Worm (Caenorhabditis elegans) whole organism, late embryonic: ENCODE data around the gene F35H12.1.

ENCODE experiments used
- K02D7.2 ChIP-seq: sonication (generic microtip); optimal IDR thresholded peaks from 2 replicates; lab custom pipeline; 2017; ENCODE audit warnings: mild to moderate bottlenecking, missing genetic modification characterization, missing compliant biosample characterization
- K09A11.1 ChIP-seq: sonication (generic microtip); optimal IDR thresholded peaks from 2 replicates; lab custom pipeline; 2017; ENCODE audit warnings: antibody characterized with exemption, mild to moderate bottlenecking, missing genetic modification characterization, missing compliant biosample characterization; ENCODE audit not compliant: insufficient read depth
- T23F11.4 ChIP-seq: fragments of 200-800 bp; sonication (Bioruptor generic); optimal IDR thresholded peaks from 2 replicates; lab custom pipeline; 2018; ENCODE audit warnings: mild to moderate bottlenecking, missing genetic modification characterization, missing compliant biosample characterization
- ahr-1 ChIP-seq: sonication (generic microtip); optimal IDR thresholded peaks from 2 replicates; lab custom pipeline; 2016; ENCODE audit warnings: missing genetic modification characterization, missing compliant biosample characterization
- ceh-14 ChIP-seq: sonication (generic microtip); optimal IDR thresholded peaks from 2 replicates; lab custom pipeline; 2016; ENCODE audit warnings: missing genotype, missing genetic modification characterization, missing compliant biosample characterization
- ceh-24 ChIP-seq: sonication (generic microtip); optimal IDR thresholded peaks from 2 replicates; lab custom pipeline; 2016; ENCODE audit warnings: mild to moderate bottlenecking, missing genetic modification characterization, missing compliant biosample characterization
- ceh-34 ChIP-seq: sonication (generic microtip); optimal IDR thresholded peaks from 2 replicates; lab custom pipeline; 2016; ENCODE audit warnings: mild to moderate bottlenecking, missing genetic modification characterization, missing compliant biosample characterization
- ceh-48 ChIP-seq: sonication (generic microtip); optimal IDR thresholded peaks from 2 replicates; lab custom pipeline; 2016; ENCODE audit warnings: missing genetic modification characterization, inconsistent platforms, missing compliant biosample characterization
- ceh-6 ChIP-seq: fragments of 200-800 bp; sonication (Bioruptor generic); optimal IDR thresholded peaks from 2 replicates; lab custom pipeline; 2018; ENCODE audit warnings: mild to moderate bottlenecking, missing genetic modification characterization, missing compliant biosample characterization
- dmd-4 ChIP-seq: sonication (generic microtip); optimal IDR thresholded peaks from 2 replicates; lab custom pipeline; 2016; ENCODE audit warnings: borderline replicate concordance, missing genetic modification characterization, missing compliant biosample characterization
- elt-2 ChIP-seq: sonication (generic microtip); optimal IDR thresholded peaks from 2 replicates; lab custom pipeline; 2016; ENCODE audit warnings: missing genetic modification reagents, missing genetic modification characterization, missing compliant biosample characterization
- elt-4 ChIP-seq: sonication (generic microtip); optimal IDR thresholded peaks from 2 replicates; lab custom pipeline; 2016; ENCODE audit warnings: missing genetic modification characterization, missing compliant biosample characterization
- ets-4 ChIP-seq: sonication (generic microtip); optimal IDR thresholded peaks from 2 replicates; lab custom pipeline; 2016; ENCODE audit warnings: missing genetic modification characterization, missing compliant biosample characterization
- eyg-1 ChIP-seq: sonication (generic microtip); optimal IDR thresholded peaks from 2 replicates; lab custom pipeline; 2016; ENCODE audit warnings: missing genotype, missing genetic modification characterization, missing compliant biosample characterization
- fkh-10 ChIP-seq: fragments of 150-350 bp; optimal IDR thresholded peaks from 2 replicates; lab custom pipeline; 2014; ENCODE audit warnings: missing biosample characterization, missing genetic modification reagents, missing genetic modification characterization
- fkh-6 ChIP-seq: sonication (generic microtip); optimal IDR thresholded peaks from 2 replicates; lab custom pipeline; 2016; ENCODE audit warnings: missing genetic modification characterization, missing compliant biosample characterization
- hlh-13 ChIP-seq: fragments of 200-800 bp; sonication (Bioruptor generic); optimal IDR thresholded peaks from 2 replicates; lab custom pipeline; 2018; ENCODE audit warnings: mild to moderate bottlenecking, missing genetic modification characterization, missing compliant biosample characterization
- hlh-15 ChIP-seq: sonication (generic microtip); optimal IDR thresholded peaks from 2 replicates; lab custom pipeline; 2016; ENCODE audit warnings: missing genetic modification characterization, missing compliant biosample characterization
- hlh-30 ChIP-seq: sonication (generic microtip); optimal IDR thresholded peaks from 2 replicates; lab custom pipeline; 2017; ENCODE audit warnings: antibody characterized with exemption, missing genetic modification characterization, missing compliant biosample characterization; ENCODE audit not compliant: insufficient read depth
- lim-6 ChIP-seq: sonication (generic microtip); optimal IDR thresholded peaks from 2 replicates; lab custom pipeline; 2016; ENCODE audit warnings: missing genetic modification characterization, missing compliant biosample characterization
- madf-2 ChIP-seq: sonication (generic microtip); optimal IDR thresholded peaks from 2 replicates; lab custom pipeline; 2017; ENCODE audit warnings: missing genetic modification characterization, missing compliant biosample characterization
- mec-3 ChIP-seq: sonication (generic microtip); optimal IDR thresholded peaks from 2 replicates; lab custom pipeline; 2016; ENCODE audit warnings: borderline replicate concordance, missing genetic modification characterization, missing compliant biosample characterization
- nfya-1 ChIP-seq: sonication (generic microtip); optimal IDR thresholded peaks from 2 replicates; lab custom pipeline; 2017; ENCODE audit warnings: missing genetic modification characterization, mild to moderate bottlenecking, missing compliant biosample characterization, antibody characterized with exemption, moderate library complexity
- npax-4 ChIP-seq: sonication (generic microtip); optimal IDR thresholded peaks from 2 replicates; lab custom pipeline; 2016; ENCODE audit warnings: missing genetic modification characterization, missing compliant biosample characterization
- pag-3 ChIP-seq: sonication (generic microtip); optimal IDR thresholded peaks from 2 replicates; lab custom pipeline; 2016; ENCODE audit warnings: missing compliant biosample characterization, missing genetic modification characterization, borderline replicate concordance
- pat-9 ChIP-seq: fragments of 200-800 bp; sonication (Bioruptor generic); optimal IDR thresholded peaks from 2 replicates; lab custom pipeline; 2018; ENCODE audit warnings: mild to moderate bottlenecking, missing genetic modification characterization, moderate library complexity, missing compliant biosample characterization
- pax-1 ChIP-seq: fragments of 150-350 bp; optimal IDR thresholded peaks from 2 replicates; lab custom pipeline; 2014; ENCODE audit warnings: missing biosample characterization, missing genetic modification characterization
- ref-2 ChIP-seq: sonication (generic microtip); optimal IDR thresholded peaks from 2 replicates; lab custom pipeline; 2016; ENCODE audit warnings: missing genetic modification characterization, missing compliant biosample characterization
- sdc-2 ChIP-seq: sonication (generic microtip); optimal IDR thresholded peaks from 2 replicates; lab custom pipeline; 2016; ENCODE audit warnings: missing genotype, missing genetic modification characterization, missing compliant biosample characterization
- sox-2 ChIP-seq: fragments of 200-800 bp; sonication (Bioruptor generic); IDR thresholded peaks from 2 replicates; pipeline ENCODE4 v1.3.6; 2022; ENCODE audit warnings: missing genetic modification reagents, missing genetic modification characterization, missing compliant biosample characterization
- syd-9 ChIP-seq: sonication (generic microtip); optimal IDR thresholded peaks from 2 replicates; lab custom pipeline; 2016; ENCODE audit warnings: mild to moderate bottlenecking, missing genetic modification characterization, moderate library complexity, missing compliant biosample characterization
- tbx-2 ChIP-seq: sonication (generic microtip); optimal IDR thresholded peaks from 2 replicates; lab custom pipeline; 2016; ENCODE audit warnings: missing genetic modification characterization, missing compliant biosample characterization
- unc-3 ChIP-seq, 2 experiments: fragments of 200-800 bp in 1 of 2; sonication (Bioruptor generic) in 1 of 2; sonication (generic microtip) in 1 of 2; conservative IDR thresholded peaks in 1 of 2; optimal IDR thresholded peaks in 1 of 2; 2 replicates each; pipeline versions ENCODE4 v1.3.6 to Lab custom; 2016 to 2022; ENCODE audit warnings: missing compliant biosample characterization in 2 of 2, missing genetic modification characterization in 2 of 2, missing genetic modification reagents in 1 of 2
- unc-42 ChIP-seq: sonication (generic microtip); optimal IDR thresholded peaks from 2 replicates; lab custom pipeline; 2016; ENCODE audit warnings: missing genotype, missing genetic modification characterization, missing compliant biosample characterization

Gene F35H12.1

ce11 chrX:954499-955061 lies 21.0 kb downstream of the F35H12.1 start, which contains the start of gene apm-3:
Gene apm-3 (plus strand): TSS chrX:954975.
- TF ChIP-seq elt-2 (tag; lab: Kevin White, UChicago) (peak; percentile 40), pat-9 (tag; lab: Kevin White, UChicago) (no peak), K09A11.1 (tag; lab: Kevin White, UChicago) (no peak), pag-3 (no peak), ets-4 (no peak), unc-42 (tag; lab: Kevin White, UChicago) (peak; percentile 68), ahr-1 (tag; lab: Kevin White, UChicago) (no peak), ceh-48 (tag; lab: Kevin White, UChicago) (peak; percentile 41), hlh-30 (tag; lab: Kevin White, UChicago) (no peak), dmd-4 (tag; lab: Kevin White, UChicago) (no peak), T23F11.4 (no peak), elt-4 (tag; lab: Kevin White, UChicago) (no peak), syd-9 (tag; lab: Kevin White, UChicago) (no peak), ref-2 (tag; lab: Kevin White, UChicago) (peak; percentile 10), unc-3 (GFP tag; conservative IDR thresholded peaks at IDR 0.05; lab: Robert Waterston, UW) (no peak), unc-3 (tag; optimal IDR thresholded peaks at IDR 0.05; lab: Kevin White, UChicago) (no peak), tbx-2 (peak; percentile 34), ceh-34 (tag; lab: Kevin White, UChicago) (no peak), nfya-1 (tag; lab: Kevin White, UChicago) (peak; percentile 52), lim-6 (tag; lab: Kevin White, UChicago) (no peak), fkh-6 (tag; lab: Kevin White, UChicago) (no peak)

ce11 chrX:957581-957980 lies 24.0 kb downstream of the F35H12.1 start, which contains the start of gene chil-10:
Gene chil-10 (plus strand): TSS chrX:957881.
- TF ChIP-seq sdc-2 (tag; lab: Kevin White, UChicago) (no peak), K02D7.2 (tag; lab: Kevin White, UChicago) (no peak), T23F11.4 (no peak), unc-42 (tag; lab: Kevin White, UChicago) (no peak), pax-1 (tag; lab: Kevin White, UChicago) (no peak), fkh-10 (GFP tag; lab: Kevin White, UChicago) (no peak), ets-4 (no peak), ref-2 (tag; lab: Kevin White, UChicago) (no peak), ceh-14 (tag; lab: Kevin White, UChicago) (no peak), K09A11.1 (tag; lab: Kevin White, UChicago) (no peak)
- TF ChIP-seq, all 69 proteins: peak for 0

ce11 chrX:960139-960538 lies 26.5 kb downstream of the F35H12.1 start:
- no peak for TF ChIP-seq ceh-6 (GFP tag; lab: Kevin White, UChicago)
- TF ChIP-seq hlh-13 (GFP tag; lab: Kevin White, UChicago): no peak
- TF ChIP-seq mec-3 (tag; lab: Kevin White, UChicago): no peak
- TF ChIP-seq syd-9 (tag; lab: Kevin White, UChicago): no peak
- TF ChIP-seq, all 69 proteins: peak for 0

DNA sequence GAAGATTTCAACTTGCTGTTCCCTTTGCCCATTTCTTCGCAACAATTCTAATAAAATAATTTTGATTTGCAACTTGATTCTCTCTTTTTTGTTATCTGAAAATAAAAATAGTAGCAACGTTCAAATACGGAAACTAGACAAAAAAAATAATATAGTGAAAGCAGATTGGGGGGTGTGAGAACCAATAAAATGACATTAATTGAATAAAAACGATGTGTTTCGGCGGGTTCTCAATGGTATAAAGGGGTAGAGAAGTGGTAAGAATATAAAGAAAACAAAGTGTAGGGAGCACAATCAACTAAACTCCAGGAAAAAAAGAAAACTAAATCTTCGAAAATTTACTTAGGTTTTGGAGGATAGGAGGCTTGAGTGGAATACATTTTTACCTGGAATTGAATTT lies 29.6 kb downstream of the F35H12.1 start, which contains the start of gene ncs-1:
ncs-1 (minus strand) TSS at position 101 of the 400 bp plus-strand sequence.
- TF ChIP-seq ceh-14 (tag; lab: Kevin White, UChicago) (no peak), elt-2 (tag; lab: Kevin White, UChicago) (no peak), ref-2 (tag; lab: Kevin White, UChicago) (no peak), eyg-1 (tag; lab: Kevin White, UChicago) (no peak), hlh-30 (tag; lab: Kevin White, UChicago) (no peak), K09A11.1 (tag; lab: Kevin White, UChicago) (no peak), mec-3 (tag; lab: Kevin White, UChicago) (no peak), pax-1 (tag; lab: Kevin White, UChicago) (no peak), madf-2 (tag; lab: Kevin White, UChicago) (no peak), sox-2 (GFP tag; lab: Robert Waterston, UW) (no peak), ceh-24 (tag; lab: Kevin White, UChicago) (no peak), hlh-15 (tag; lab: Kevin White, UChicago) (no peak), ahr-1 (tag; lab: Kevin White, UChicago) (no peak), npax-4 (no peak)
